Worm (Caenorhabditis elegans): ENCODE measurements around the gene hpo-9.

Gene hpo-9

DNA sequence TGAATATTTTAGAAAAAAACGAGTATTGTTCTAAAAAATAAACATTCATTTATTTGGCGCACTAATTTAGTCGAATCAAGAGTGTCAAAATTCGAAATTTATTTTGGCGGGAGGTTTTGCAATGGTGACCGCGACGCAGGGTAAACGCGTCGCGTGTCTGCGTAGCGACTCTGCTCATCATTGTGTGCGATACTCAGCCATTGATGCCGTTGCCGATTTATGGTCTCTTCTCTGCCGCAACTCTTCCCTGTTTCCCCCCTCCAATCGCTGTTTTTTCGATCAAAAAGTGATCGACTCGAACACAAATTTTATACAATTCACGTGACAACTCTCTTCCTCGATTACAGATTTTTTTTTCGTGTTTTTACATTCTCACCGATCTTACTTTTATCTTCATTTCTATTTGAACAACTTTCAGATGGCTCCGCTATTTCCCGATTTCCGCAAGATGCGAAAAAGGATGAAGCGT is 40.4 kb downstream of the hpo-9 start, which contains the start of gene F09G2.2 (continued):
- TF ChIP-seq ceh-62 (tag; optimal IDR thresholded peaks at IDR 0.05), result no peak
- TF ChIP-seq tag-97 (GFP tag; IDR thresholded peaks at IDR 0.05), result no peak
- peak; percentile 63 for TF ChIP-seq Y48G9A.11 (GFP tag; IDR thresholded peaks at IDR 0.05)
- TF ChIP-seq daf-12 (tag; optimal IDR thresholded peaks at IDR 0.05), result no peak
- no peak for TF ChIP-seq lim-7 (GFP tag; IDR thresholded peaks at IDR 0.05)
- TF ChIP-seq egl-27 (tag; optimal IDR thresholded peaks at IDR 0.05), result no peak
- TF ChIP-seq dmd-8 (GFP tag; IDR thresholded peaks at IDR 0.05), result no peak
- no peak for TF ChIP-seq ceh-44 (GFP tag; IDR thresholded peaks at IDR 0.05)
- no peak for TF ChIP-seq Y105C5A.15 (GFP tag; IDR thresholded peaks at IDR 0.05)
- TF ChIP-seq F37D6.2 (tag; optimal IDR thresholded peaks at IDR 0.05), result peak; percentile 31
- TF ChIP-seq lsy-2 (tag; optimal IDR thresholded peaks at IDR 0.05), result peak; percentile 71 to 93
- TF ChIP-seq nhr-102 (tag; optimal IDR thresholded peaks at IDR 0.05), result peak; percentile 80
- TF ChIP-seq pqm-1 (tag; optimal IDR thresholded peaks at IDR 0.05), result no peak
- no peak for TF ChIP-seq nhr-41 (GFP tag; IDR thresholded peaks at IDR 0.05)
- TF ChIP-seq Y75B8A.6 (GFP tag; IDR thresholded peaks at IDR 0.05), result no peak
- TF ChIP-seq F26F4.8 (GFP tag; conservative IDR thresholded peaks at IDR 0.05), result no peak
- TF ChIP-seq ceh-82 (tag; optimal IDR thresholded peaks at IDR 0.05), result no peak
- TF ChIP-seq nhr-76 (tag; optimal IDR thresholded peaks at IDR 0.05), result no peak
- peak; percentile 91 for TF ChIP-seq T26A8.4 (GFP tag; IDR thresholded peaks at IDR 0.05)
- TF ChIP-seq ceh-32 (tag; optimal IDR thresholded peaks at IDR 0.05; ENCODE audit: poor library complexity), result no peak
- no peak for TF ChIP-seq F44E2.7 (GFP tag; IDR thresholded peaks at IDR 0.05)
- no peak for TF ChIP-seq nhr-111 (GFP tag; optimal IDR thresholded peaks at IDR 0.05)
- TF ChIP-seq ztf-7 (tag; optimal IDR thresholded peaks at IDR 0.05), result peak; percentile 41
- peak; percentile 56 for TF ChIP-seq spr-1 (tag; optimal IDR thresholded peaks at IDR 0.05)
- TF ChIP-seq unc-39 (tag; optimal IDR thresholded peaks at IDR 0.05), result no peak
- no peak for TF ChIP-seq cey-2 (tag; optimal IDR thresholded peaks at IDR 0.05; ENCODE audit: borderline replicate concordance, insufficient read depth)
- TF ChIP-seq madf-9 (GFP tag; conservative IDR thresholded peaks at IDR 0.05), result peak; percentile 73
- TF ChIP-seq mep-1 (tag; optimal IDR thresholded peaks at IDR 0.05), result peak; percentile 90
- TF ChIP-seq nhr-25 (tag; optimal IDR thresholded peaks at IDR 0.05; ENCODE audit: borderline replicate concordance, insufficient read depth), result peak; percentile 88
- peak; percentile 68 for TF ChIP-seq arid-1 (GFP tag; conservative IDR thresholded peaks at IDR 0.05)

DNA sequence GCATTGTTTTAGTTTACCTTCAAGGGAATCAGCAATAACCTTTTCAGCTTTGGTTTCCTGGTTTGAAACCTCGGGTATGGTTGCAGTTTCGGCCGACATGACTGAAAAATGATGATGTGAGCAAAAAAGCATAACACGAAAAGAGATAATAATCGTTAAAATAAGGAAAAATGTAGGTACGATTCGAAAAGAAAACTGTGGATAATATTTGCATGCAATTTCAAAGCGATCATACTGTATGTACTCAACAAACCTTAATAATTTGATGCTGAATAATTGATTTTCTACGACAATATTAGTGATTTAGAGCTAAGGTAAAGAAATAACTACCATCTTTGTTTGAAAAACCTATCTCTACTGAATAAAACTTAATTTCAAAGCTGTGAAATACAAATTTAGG is 40.9 kb downstream of the hpo-9 start, which contains the start of gene attf-2:
Gene attf-2, minus strand, starts transcription at position 101 of the 400 bp plus-strand sequence.
- TF ChIP-seq daf-16 (GFP tag; optimal IDR thresholded peaks at IDR 0.05), result no peak
- TF ChIP-seq daf-16 (tag; optimal IDR thresholded peaks at IDR 0.05), result no peak
- TF ChIP-seq fos-1 (tag; optimal IDR thresholded peaks at IDR 0.05), result no peak
- TF ChIP-seq mep-1 (tag; optimal IDR thresholded peaks at IDR 0.05), result no peak
- no peak for TF ChIP-seq dpl-1 (GFP tag; optimal IDR thresholded peaks at IDR 0.05)
- TF ChIP-seq ZK546.5 (tag; optimal IDR thresholded peaks at IDR 0.05), result no peak
- no peak for TF ChIP-seq set-16 (GFP tag; IDR thresholded peaks at IDR 0.05)
- TF ChIP-seq hlh-11 (tag; optimal IDR thresholded peaks at IDR 0.05), result no peak
- TF ChIP-seq F26F4.8 (GFP tag; conservative IDR thresholded peaks at IDR 0.05), result no peak
- TF ChIP-seq D1046.2 (GFP tag; IDR thresholded peaks at IDR 0.05), result no peak
- no peak for TF ChIP-seq aha-1 (tag)
- no peak for TF ChIP-seq egl-43 (GFP tag; IDR thresholded peaks at IDR 0.05)
- TF ChIP-seq ama-1 (optimal IDR thresholded peaks at IDR 0.05), result no peak
- TF ChIP-seq ces-1 (GFP tag; optimal IDR thresholded peaks at IDR 0.05), result no peak
- no peak for TF ChIP-seq mdl-1 (tag; optimal IDR thresholded peaks at IDR 0.05)
- no peak for TF ChIP-seq lim-7 (GFP tag; IDR thresholded peaks at IDR 0.05)
- TF ChIP-seq pha-4 (GFP tag; IDR thresholded peaks at IDR 0.05), result no peak
- no peak for TF ChIP-seq pha-4 (tag; optimal IDR thresholded peaks at IDR 0.05)
